Worm (Caenorhabditis elegans): ENCODE measurements around the gene F13E9.11.

DNA sequence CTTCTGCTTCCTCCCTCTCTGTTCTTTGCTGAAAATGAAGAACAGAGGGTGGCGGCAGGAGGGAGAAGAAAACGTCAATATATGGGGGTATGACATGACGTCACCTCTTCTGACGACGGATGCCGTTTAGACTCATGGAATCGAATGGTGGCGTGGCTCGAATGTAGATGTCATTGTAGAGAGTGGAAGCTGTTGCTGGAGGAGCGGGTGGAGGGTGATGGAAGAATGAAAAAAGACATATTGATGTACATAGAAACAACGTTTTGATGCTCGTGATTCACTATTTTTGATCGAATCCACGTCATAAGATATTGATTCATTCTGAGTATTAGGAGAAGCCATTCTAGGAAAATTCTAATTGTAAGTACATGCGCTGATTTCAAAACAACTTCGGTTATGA lies 49.9 kb downstream of the F13E9.11 start:
- TF ChIP-seq snpc-4 (GFP tag; optimal IDR thresholded peaks at IDR 0.05) (no peak), snpc-4 (tag; optimal IDR thresholded peaks at IDR 0.05) (no peak), C06A6.2 (GFP tag; conservative IDR thresholded peaks at IDR 0.05) (no peak), sdz-38 (tag; optimal IDR thresholded peaks at IDR 0.05) (no peak), cebp-1 (GFP tag; IDR thresholded peaks at IDR 0.05) (no peak), cebp-1 (tag; optimal IDR thresholded peaks at IDR 0.05) (no peak), B0261.1 (tag; optimal IDR thresholded peaks at IDR 0.05) (no peak), zim-3 (tag; optimal IDR thresholded peaks at IDR 0.05) (no peak), tbx-9 (tag; optimal IDR thresholded peaks at IDR 0.05; ENCODE audit: borderline replicate concordance) (no peak), dpl-1 (GFP tag; optimal IDR thresholded peaks at IDR 0.05) (no peak), ama-1 (optimal IDR thresholded peaks at IDR 0.05) (no peak), ama-1 (GFP tag; optimal IDR thresholded peaks at IDR 0.05) (no peak)
